Worm (Caenorhabditis elegans) whole organism, L3 larva: ENCODE results near the gene F49E12.8.

ENCODE experiments used
- elt-1 ChIP-seq: fragments of 150-350 bp; optimal IDR thresholded peaks from 2 replicates; lab custom pipeline; 2014; ENCODE audit warnings: missing biosample characterization, missing genetic modification characterization
- fkh-10 ChIP-seq: sonication (generic microtip); optimal IDR thresholded peaks from 2 replicates; lab custom pipeline; 2017; ENCODE audit warnings: missing biosample characterization, missing genetic modification reagents, missing genetic modification characterization
- unc-39 ChIP-seq: sonication (generic microtip); optimal IDR thresholded peaks from 4 replicates; lab custom pipeline; 2017; ENCODE audit warnings: missing biosample characterization, missing genetic modification characterization

DNA sequence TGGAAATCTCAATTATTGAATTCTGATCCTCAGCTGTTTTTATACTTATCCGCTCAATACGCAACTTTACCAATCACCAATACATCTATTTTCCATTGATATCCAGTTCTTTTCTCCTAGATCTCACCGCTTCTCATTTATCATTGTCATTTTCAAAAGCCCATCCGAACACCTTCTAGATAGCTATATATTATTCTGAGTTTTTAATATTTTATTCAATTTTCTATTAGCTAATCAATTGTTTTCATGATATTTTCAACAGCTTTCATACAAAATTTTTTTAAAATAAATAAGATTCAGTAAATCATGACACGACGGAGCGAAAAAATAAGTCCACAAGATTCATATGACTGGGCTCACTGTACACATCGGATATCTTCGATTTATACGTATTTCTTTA is 12.9 kb downstream of the F49E12.8 start, which contains the start of gene F49E12.12:
- TF ChIP-seq fkh-10 (GFP tag; lab: Kevin White, UChicago), result no peak
- TF ChIP-seq unc-39 (tag; lab: Kevin White, UChicago), result no peak
- TF ChIP-seq elt-1 (tag; lab: Kevin White, UChicago), result no peak
